Worm (Caenorhabditis elegans): ENCODE measurements around the gene H39E23.2.

DNA sequence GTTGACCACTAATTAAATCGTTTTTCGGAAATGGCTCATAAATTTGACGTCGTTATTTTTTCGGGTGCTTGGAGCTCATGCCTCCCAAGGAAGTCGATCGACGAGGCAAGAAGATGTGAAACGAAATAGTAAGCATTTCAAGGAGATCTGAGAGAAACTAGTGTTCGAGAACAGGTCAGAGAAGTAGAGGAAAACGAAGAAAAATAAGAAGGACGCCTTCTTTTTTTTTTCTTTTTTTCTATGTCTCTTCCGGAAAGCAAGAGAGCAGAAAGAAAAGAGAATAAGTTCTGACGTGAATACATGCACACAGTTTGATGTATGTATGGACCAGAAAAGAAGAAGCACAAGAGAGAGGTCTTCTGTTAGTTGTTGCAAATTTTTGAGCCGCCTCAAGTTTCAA, 33.5 kb downstream of the H39E23.2 start:
- TF ChIP-seq lin-32 (GFP tag; optimal IDR thresholded peaks at IDR 0.05) (no peak), unc-39 (tag; optimal IDR thresholded peaks at IDR 0.05) (no peak)

Measured in whole organism, mixed stage, embryonic.